Fruit fly (Drosophila melanogaster) ovary, adult (tissue): ENCODE measurements around the gene Grip91.

Experiments
- CG17801 ChIP-seq: fragments of 200-800 bp; optimal IDR thresholded peaks from 2 replicates; lab custom pipeline; 2019; ENCODE audit warnings: missing biosample characterization, mild to moderate bottlenecking, missing genetic modification characterization, moderate library complexity; ENCODE audit not compliant: partially characterized antibody

Grip91 gene

DNA sequence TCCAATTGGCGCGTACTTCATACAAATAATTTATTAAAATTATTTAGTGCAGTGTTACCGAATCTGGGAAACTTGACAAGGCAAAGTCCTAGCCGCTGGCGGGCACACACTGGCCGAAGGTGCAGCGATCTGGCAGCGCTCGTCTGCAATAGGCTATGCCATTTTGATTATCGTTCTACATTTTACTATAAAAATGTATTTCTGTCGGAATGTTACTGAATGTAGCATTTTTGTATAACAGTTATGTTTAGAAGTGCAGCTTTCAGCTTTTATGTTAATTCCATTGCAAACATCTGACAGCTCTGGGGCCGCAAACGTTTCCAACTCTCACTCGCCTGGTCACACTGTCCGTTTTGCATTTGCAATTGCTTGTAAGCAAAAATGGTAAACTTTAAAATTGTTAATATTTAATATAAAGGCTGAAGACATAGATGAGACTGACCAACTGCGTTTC, at the start of gene Grip91:
Gene Grip91, minus strand, starts transcription at position 85 of the 454 bp plus-strand sequence.
- TF ChIP-seq CG17801 (GFP tag; lab: Kevin White, UChicago): peak; percentile 11

DNA sequence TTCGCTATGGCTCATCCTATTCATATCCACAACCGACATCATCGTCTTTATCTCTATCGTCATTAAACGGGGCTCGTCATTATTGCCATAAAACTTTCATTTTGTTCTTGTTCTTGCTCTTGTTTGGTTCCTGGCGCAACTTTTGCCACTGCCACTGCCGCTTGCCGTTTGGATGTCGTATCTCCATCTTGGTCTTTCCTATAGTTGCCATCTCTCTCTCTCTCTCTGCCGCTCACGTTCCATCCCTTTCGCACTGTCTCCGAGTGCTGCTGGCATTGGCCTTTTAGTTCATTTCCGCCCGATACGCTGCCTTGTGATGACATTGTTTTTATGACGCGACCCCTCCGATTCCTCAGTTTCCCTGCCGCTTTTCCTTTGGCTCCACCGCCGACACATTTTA, 48.0 kb upstream of the Grip91 start:
- no peak for TF ChIP-seq CG17801 (GFP tag; lab: Kevin White, UChicago)

DNA sequence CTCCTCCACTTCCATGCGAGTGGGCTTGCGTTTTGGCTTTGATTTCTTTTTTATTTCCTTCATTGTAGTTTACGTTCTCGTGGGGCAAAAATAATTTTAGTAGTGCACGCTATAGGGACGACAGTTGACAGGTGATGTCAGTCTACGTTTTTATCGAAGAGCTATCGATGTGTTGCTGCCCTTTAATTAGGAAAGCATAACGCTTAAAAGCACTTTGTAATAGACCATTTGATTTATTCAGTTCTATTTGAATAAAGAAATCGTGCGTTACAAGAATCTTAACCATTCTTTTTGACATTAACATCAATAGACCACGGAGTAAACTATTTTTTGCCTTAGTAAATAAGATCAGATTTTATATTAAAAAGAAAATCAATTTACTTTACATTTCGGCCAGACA, 46.5 kb upstream of the Grip91 start, which contains the start of gene CG10993:
Gene CG10993, minus strand, starts transcription at position 101 of the 400 bp plus-strand sequence.
- no peak for TF ChIP-seq CG17801 (GFP tag; lab: Kevin White, UChicago)

DNA sequence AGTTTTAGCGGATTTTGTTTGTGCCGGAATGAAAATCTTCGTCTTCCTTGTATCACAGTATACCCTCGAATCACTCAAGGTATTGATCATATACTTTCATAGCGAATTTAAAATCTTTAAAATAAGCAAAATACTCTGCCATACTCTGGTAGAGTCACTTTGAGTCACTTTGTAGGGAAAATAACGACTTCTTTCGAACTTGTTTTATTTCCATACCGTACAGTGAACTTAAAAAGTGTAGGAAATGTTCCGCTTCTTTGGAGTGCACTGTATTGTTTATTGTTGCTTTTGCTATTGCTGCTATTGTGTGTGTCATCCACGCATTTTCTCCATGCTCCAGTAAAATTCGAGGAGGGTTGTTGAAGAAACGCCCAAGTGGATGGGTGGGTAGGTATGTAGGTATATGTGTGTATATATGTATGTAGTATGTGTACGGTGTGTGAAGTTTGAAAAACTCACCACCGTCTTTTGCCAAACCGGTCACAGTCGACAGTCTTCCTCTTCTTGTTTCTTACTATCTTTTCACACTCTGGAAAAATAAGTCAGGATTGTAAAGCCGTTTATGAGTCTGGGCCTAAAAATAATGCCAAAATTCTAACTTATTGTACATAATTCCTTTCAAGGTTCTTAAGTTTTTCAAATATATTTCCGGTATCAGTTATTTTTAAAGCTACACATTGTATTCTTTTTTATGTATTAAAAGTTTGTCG, 44.6 kb upstream of the Grip91 start:
- TF ChIP-seq CG17801 (GFP tag; lab: Kevin White, UChicago): no peak

DNA sequence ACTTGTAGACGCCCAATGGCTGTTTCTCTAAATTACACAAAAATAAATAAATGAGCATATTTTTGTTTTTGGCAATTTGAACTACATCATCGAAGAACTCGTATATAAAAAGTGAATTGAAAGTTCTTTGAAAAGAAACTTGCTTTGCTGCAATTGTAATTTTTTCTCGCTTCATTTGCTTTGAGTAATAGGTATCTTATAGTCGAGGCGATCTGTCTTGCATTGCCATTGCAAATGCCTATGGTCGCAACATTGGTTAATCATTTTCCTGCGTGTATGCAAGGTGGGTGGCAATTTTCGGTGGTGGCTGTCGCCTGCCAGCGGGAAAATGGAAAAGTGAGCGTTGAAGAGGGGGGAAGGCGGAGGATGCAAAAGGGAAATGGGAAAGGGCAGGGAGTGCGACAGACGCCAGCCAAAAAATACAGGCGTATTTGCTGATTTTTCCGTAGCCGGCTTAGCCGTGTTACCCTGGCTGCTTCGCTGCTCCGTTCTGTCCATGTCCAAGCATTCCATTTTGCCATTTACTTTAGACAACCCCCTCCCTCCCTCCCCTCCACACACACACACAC, 42.9 kb upstream of the Grip91 start:
- no peak for TF ChIP-seq CG17801 (GFP tag; lab: Kevin White, UChicago)

DNA sequence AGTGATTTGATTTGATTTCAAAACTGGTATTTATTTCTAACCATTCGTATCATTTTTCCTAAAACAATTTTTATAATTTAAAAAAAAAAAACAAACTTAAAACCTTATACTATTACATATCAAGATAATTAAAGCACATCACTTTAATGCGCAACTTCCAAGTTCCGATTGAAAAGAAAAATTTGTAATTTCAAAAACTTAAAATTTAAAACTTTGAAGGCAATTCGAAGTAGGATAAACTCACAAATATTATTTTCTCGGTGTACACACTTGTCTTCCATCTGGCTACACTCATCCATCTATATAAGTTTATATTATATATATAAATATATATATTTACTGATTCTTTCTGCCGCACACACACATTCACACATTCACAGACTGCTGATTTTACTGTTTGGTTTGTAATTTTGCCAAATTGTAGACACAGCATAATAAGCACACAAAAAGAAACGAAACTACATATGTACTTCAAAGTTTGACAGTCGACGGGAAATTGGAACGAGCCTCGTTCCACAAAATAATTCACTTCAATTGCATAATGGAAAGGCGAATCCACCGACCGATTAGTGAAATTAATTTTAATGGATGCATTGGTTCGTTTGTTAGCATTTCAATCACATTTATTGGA, 41.7 kb upstream of the Grip91 start:
- TF ChIP-seq CG17801 (GFP tag; lab: Kevin White, UChicago): no peak

DNA sequence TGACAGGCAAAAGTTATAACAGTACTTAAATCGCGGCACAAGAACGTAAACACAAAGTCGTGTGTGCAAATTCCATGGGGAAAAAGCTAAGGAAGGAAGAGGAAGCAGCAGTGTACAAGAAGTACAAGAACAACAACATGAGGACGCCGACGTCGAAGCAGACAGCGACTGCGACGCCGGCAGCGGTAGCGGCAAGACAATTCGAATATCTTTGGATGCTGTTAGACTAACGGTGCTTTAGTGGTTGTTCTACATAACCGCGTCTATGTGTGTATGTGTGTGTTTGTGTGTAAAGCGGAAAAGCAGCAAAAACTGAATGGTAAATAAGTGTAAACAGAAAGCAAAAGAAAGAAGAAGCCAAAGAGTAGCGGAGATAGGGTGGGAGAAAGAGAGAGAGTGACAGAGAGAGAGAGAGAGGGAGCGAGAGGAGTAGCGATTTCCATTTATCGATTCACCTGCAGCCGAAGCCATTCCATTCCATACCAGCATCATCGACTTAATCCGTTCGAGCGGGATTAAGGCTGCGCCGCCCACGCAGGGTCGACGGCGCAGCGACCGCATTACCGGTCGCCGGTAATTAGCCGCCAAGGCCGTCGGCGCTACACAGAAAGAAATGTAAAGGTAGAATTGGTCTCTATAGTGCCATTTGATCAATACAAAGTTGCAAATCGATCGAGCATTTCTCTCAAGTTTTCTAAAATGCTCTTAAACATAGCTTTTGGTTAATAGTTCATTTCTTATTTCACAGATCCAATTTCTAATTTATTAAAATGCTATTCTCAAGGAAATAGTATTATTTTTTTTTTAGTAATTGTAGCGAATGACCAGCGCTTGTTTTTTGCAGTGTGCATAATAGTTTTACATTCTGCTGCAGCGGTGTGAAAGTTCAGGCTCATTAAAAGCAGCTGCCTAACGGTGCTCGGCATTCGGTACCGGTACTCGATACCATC, 39.8 kb upstream of the Grip91 start:
- no peak for TF ChIP-seq CG17801 (GFP tag; lab: Kevin White, UChicago)

DNA sequence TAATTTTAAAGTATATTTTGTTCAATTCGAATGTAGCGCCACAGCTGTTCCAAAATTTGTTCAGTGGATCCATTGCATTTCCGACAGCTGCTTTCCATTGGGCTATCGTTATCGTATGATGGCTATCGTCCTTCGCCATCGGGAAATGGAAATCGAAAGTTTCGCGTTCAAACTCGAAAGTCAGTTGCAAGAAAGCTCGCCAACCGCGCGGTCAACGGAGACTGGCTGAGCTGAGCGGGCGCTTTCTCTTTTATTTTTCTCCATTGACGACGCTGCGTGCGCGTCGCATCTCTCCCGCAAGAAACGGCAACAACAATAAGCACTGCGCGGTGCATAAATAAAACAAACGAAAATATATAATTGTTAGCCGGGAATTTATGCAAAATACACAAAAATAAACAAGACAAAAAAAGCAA, 39.1 kb upstream of the Grip91 start, which contains the start of gene inaE:
Gene inaE, plus strand, starts transcription at position 181 of the 416 bp plus-strand sequence.
- peak; percentile 37 for TF ChIP-seq CG17801 (GFP tag; lab: Kevin White, UChicago)

DNA sequence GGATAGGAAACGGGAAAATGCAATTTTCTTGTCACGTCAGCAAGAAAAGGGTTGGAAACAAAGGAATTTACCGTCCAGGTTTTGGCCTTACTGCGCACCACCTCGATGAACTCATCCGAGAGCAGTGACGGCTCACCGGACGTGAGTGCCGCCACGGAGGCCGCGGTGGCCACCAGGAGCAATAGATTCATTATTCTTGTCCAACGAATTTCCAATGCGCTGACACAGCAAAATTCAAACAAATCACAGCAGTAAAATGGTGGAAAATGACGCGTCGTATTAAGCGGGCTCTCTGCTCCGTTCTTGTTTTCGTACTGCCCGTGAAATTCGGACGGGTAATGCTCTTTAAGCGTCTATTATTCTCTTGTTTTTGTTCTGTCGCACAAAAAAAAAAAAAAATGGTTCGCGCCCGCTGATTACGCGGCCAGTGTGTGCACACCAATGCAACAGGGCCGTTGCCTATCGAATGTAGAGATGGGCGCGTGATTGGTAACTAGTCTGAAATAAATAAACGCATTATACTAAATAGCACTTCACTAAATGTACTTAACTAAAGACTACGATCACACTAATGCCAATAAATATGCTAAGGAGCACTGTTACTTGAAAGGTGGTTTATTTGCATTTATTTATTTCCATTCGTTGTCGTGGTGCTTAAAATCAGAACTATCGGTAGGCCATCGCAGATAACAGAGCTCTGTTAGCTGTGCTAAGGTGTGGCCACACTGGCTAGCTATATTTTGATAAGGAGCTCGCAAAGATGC, 37.4 kb upstream of the Grip91 start, which contains the start of the genes CtsB and amrt:
Gene CtsB, minus strand, starts transcription at position 432 of the 764 bp plus-strand sequence.
Gene amrt, plus strand, starts transcription at position 721 of the 764 bp plus-strand sequence.
- TF ChIP-seq CG17801 (GFP tag; lab: Kevin White, UChicago): peak; percentile 88

DNA sequence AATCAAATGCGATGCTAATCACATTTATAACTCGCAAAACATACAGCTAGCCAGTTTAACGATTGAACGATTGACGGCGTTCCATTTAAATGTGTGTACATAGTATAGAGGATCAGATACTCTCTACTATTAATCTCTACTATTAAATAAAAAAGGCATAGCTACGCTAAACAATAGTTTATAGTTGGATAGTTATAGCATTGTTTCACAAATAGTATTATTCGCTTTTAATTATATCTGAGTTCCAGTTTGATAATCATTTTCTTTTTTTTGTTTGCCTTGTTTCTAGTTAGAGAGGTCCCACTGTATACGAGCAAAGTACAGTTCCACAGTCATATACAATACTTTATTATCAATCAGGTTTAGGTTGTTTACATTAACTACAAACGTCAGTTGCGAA, 35.2 kb upstream of the Grip91 start:
- TF ChIP-seq CG17801 (GFP tag; lab: Kevin White, UChicago): peak; percentile 78

DNA sequence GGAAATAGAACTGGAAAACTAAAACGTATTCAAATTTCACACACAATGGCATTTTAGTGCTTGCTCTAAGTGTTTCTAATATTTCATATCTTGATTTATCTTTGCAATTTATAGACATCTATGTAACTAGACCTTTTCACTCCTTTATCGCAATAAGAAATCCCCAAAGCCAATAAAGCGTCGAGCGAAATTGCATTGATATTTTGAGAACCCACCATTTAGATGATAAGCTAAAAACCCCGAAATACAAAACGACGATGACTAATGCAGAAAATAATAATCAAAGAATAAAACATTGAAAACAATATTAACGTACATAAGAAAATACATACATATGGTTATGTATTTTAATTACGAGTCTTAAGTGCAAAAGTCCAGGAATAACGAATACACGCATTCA, 34.1 kb upstream of the Grip91 start:
- TF ChIP-seq CG17801 (GFP tag; lab: Kevin White, UChicago): no peak

DNA sequence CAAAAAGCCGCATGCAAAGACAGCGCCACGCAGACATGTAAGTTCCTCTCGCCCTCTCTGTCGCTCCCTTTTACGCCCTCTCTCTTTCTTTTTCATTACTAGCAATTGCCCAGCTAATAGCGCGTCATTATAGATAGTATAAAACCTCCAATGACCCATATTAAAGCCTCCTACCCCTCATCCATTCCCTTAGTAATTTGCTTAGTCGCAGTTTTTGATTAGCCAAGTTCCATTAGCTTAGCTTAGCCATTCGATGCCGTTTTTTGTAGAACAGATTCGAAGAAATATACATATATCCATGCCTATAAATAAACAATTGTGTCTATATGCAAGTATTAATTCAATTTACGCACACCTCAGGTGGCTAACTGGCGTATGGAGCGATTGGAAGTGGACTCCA, 26.3 kb upstream of the Grip91 start:
- no peak for TF ChIP-seq CG17801 (GFP tag; lab: Kevin White, UChicago)

DNA sequence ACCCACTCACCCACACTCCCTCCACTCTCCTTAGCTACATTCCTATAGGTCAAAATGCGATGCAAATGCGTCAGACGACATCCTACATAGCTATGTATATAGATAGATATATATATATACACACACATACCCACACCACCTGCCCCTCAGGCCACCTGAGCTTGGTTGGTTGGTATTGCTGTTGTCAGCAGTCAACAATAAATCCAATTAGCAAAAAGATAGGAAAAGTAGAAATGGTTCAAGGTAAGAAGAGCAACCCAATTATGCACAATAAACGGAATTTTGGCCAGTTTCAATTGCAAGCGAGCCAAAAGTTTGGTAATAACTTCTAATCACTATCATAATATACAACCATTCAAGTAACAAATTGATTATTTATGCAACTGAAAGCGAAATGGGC, 22.0 kb upstream of the Grip91 start:
- no peak for TF ChIP-seq CG17801 (GFP tag; lab: Kevin White, UChicago)

DNA sequence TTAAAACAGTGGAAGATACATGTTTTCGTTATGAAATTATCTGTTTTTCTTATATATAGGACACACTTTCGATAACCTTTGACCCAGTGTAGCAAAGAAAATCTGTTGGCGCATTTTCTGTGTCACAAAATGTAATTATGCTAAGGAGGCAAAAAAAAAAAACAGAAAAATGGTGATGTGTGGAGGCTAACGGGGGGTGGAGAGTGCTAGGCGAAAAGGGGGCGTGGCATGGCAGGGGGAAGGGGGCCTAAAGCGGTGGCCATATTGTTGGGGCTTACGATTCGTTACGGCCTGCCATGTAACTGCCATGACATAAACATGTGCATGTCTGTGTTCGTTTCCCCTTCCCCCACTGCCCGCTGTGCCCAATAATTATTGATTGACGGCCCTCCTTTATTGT, 20.7 kb upstream of the Grip91 start:
- TF ChIP-seq CG17801 (GFP tag; lab: Kevin White, UChicago): no peak
